Worm (Caenorhabditis elegans): ENCODE results near the gene sdz-18.

sdz-18 gene

ce11 chrII:1706385-1706784, at the start of gene sdz-18:
Gene sdz-18 (minus strand): TSS chrII:1706485.
- TF ChIP-seq ceh-43 (GFP tag; optimal IDR thresholded peaks at IDR 0.05): no peak
- no peak for TF ChIP-seq nhr-76 (tag; optimal IDR thresholded peaks at IDR 0.05)
- no peak for TF ChIP-seq pha-4 (tag; optimal IDR thresholded peaks at IDR 0.05)
- TF ChIP-seq elt-1 (tag; optimal IDR thresholded peaks at IDR 0.05; ENCODE audit: borderline replicate concordance, insufficient read depth): no peak
- TF ChIP-seq unc-39 (tag; optimal IDR thresholded peaks at IDR 0.05): no peak
- no peak for TF ChIP-seq unc-62 (GFP tag; optimal IDR thresholded peaks at IDR 0.05)
- TF ChIP-seq lin-13 (tag; optimal IDR thresholded peaks at IDR 0.05): no peak
- no peak for TF ChIP-seq elt-3 (tag; optimal IDR thresholded peaks at IDR 0.05)
- TF ChIP-seq ces-1 (GFP tag; optimal IDR thresholded peaks at IDR 0.05): no peak
- TF ChIP-seq sptf-1 (tag; optimal IDR thresholded peaks at IDR 0.05): no peak
- TF ChIP-seq ceh-39 (tag; optimal IDR thresholded peaks at IDR 0.05): no peak
- TF ChIP-seq nhr-237 (tag; optimal IDR thresholded peaks at IDR 0.05): no peak
- TF ChIP-seq ham-2 (GFP tag; optimal IDR thresholded peaks at IDR 0.05): no peak
- TF ChIP-seq lin-32 (GFP tag; optimal IDR thresholded peaks at IDR 0.05): no peak
- no peak for TF ChIP-seq sem-2 (GFP tag; optimal IDR thresholded peaks at IDR 0.05)
- no peak for TF ChIP-seq ceh-83 (GFP tag; optimal IDR thresholded peaks at IDR 0.05)

DNA sequence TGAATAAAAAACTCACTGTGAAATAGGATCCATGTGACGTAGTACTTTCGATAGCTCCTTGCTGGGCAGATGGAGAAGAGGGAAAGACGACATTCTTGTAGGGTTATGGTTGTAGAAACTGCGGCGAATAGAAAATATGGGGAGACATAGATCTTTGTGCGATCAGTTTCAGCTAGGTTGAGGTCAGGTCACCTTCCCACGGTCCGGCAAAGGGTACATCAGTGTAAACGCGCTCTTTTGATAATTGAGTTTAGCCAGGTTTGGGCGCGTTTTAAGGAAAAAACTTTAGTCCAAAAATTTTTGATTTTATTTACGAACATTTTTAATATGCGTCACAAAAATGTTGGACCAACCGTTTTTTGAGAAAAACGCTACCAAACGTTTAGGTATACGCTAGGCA, 49.8 kb upstream of the sdz-18 start, which contains the start of gene F36H5.17:
Gene F36H5.17, minus strand, starts transcription at position 101 of the 400 bp plus-strand sequence.
- TF ChIP-seq nhr-76 (tag; optimal IDR thresholded peaks at IDR 0.05): no peak
- no peak for TF ChIP-seq ceh-43 (GFP tag; optimal IDR thresholded peaks at IDR 0.05)
- TF ChIP-seq tbx-8 (GFP tag; optimal IDR thresholded peaks at IDR 0.05): no peak
- no peak for TF ChIP-seq nhr-28 (tag; optimal IDR thresholded peaks at IDR 0.05)

DNA sequence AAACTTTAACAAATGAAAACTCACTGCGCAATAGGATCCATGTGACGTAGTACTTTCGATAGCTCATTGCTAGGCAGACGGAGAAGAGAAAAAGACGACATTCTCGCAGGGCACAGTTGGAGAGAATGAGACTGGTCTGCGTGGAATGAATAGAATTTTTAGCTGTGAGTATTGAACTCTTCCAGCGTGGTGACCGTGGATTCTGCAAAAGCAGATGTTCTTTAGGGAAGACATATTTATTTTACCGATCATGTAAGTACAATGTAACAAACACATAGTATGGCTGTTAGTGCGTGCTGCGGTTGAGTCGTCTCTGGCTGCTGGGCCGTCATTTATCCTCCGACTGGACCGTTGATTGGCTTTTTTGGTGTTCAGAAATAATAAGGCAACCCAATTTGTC, 46.7 kb upstream of the sdz-18 start, which contains the start of gene F36H5.9:
Gene F36H5.9, minus strand, starts transcription at position 101 of the 400 bp plus-strand sequence.
- TF ChIP-seq lsy-2 (tag; optimal IDR thresholded peaks at IDR 0.05) (no peak), elt-3 (tag; optimal IDR thresholded peaks at IDR 0.05) (no peak), lin-32 (GFP tag; optimal IDR thresholded peaks at IDR 0.05) (no peak), ceh-83 (GFP tag; optimal IDR thresholded peaks at IDR 0.05) (no peak), nhr-12 (tag; optimal IDR thresholded peaks at IDR 0.05) (no peak), ceh-43 (GFP tag; optimal IDR thresholded peaks at IDR 0.05) (no peak), ceh-39 (tag; optimal IDR thresholded peaks at IDR 0.05) (no peak), lin-13 (tag; optimal IDR thresholded peaks at IDR 0.05) (no peak), M03D4.4 (tag; optimal IDR thresholded peaks at IDR 0.05) (no peak), sptf-1 (tag; optimal IDR thresholded peaks at IDR 0.05) (no peak), ces-1 (GFP tag; optimal IDR thresholded peaks at IDR 0.05) (no peak), mab-5 (tag; optimal IDR thresholded peaks at IDR 0.05) (no peak), nhr-237 (tag; optimal IDR thresholded peaks at IDR 0.05) (no peak), flh-1 (GFP tag; optimal IDR thresholded peaks at IDR 0.05) (no peak), unc-120 (tag; optimal IDR thresholded peaks at IDR 0.05; ENCODE audit: poor library complexity, severe bottlenecking) (no peak), hlh-1 (tag; optimal IDR thresholded peaks at IDR 0.05) (no peak), mls-2 (tag; optimal IDR thresholded peaks at IDR 0.05) (no peak), nhr-76 (tag; optimal IDR thresholded peaks at IDR 0.05) (no peak), unc-62 (GFP tag; optimal IDR thresholded peaks at IDR 0.05) (no peak), zip-8 (tag; optimal IDR thresholded peaks at IDR 0.05) (no peak)

DNA sequence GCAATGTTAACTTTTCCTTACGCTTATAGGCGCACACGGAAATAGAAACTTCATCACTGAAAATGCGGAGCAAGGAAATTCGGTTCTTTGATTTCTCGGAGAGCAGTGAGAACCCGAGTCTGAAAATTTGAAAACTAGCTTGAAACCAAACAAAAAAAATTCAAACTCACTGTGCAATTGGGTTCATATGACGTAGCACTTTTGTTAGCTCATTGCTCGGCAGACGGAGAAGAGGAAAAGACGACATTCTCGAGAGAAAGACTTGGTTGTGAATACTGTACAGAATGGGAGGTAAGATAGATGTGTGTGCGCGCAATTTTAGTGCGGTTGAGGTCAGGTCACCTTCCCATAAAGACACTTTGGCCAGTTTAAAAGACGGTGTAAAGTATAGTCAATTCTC, 44.1 kb upstream of the sdz-18 start, which contains the start of the genes F36H5.13 and F36H5.8:
Gene F36H5.13, minus strand, starts transcription at position 101 of the 400 bp plus-strand sequence.
Gene F36H5.8, minus strand, starts transcription at position 274 of the 400 bp plus-strand sequence.
- TF ChIP-seq tbx-8 (GFP tag; optimal IDR thresholded peaks at IDR 0.05) (no peak), ceh-43 (GFP tag; optimal IDR thresholded peaks at IDR 0.05) (no peak), unc-39 (tag; optimal IDR thresholded peaks at IDR 0.05) (no peak), lin-32 (GFP tag; optimal IDR thresholded peaks at IDR 0.05) (no peak), blmp-1 (tag; optimal IDR thresholded peaks at IDR 0.05) (no peak), lsy-2 (tag; optimal IDR thresholded peaks at IDR 0.05) (no peak), nhr-76 (tag; optimal IDR thresholded peaks at IDR 0.05) (no peak), nhr-2 (tag; optimal IDR thresholded peaks at IDR 0.05) (no peak), lin-13 (tag; optimal IDR thresholded peaks at IDR 0.05) (no peak), mab-5 (tag; optimal IDR thresholded peaks at IDR 0.05) (no peak), sptf-1 (tag; optimal IDR thresholded peaks at IDR 0.05) (no peak), pha-4 (tag; optimal IDR thresholded peaks at IDR 0.05) (no peak), unc-62 (GFP tag; optimal IDR thresholded peaks at IDR 0.05) (no peak), elt-3 (tag; optimal IDR thresholded peaks at IDR 0.05) (no peak)

ce11 chrII:1744183-1744582, 37.9 kb upstream of the sdz-18 start, which contains the start of gene clec-19:
Gene clec-19 (plus strand): TSS chrII:1744483.
- no peak for TF ChIP-seq tbx-8 (GFP tag; optimal IDR thresholded peaks at IDR 0.05)
- no peak for TF ChIP-seq unc-120 (tag; optimal IDR thresholded peaks at IDR 0.05; ENCODE audit: poor library complexity, severe bottlenecking)
- TF ChIP-seq ceh-83 (GFP tag; optimal IDR thresholded peaks at IDR 0.05): no peak
- no peak for TF ChIP-seq elt-3 (tag; optimal IDR thresholded peaks at IDR 0.05)
- TF ChIP-seq unc-62 (GFP tag; optimal IDR thresholded peaks at IDR 0.05): no peak
- no peak for TF ChIP-seq nhr-237 (tag; optimal IDR thresholded peaks at IDR 0.05)
- TF ChIP-seq bed-3 (GFP tag; optimal IDR thresholded peaks at IDR 0.05): no peak
